Worm (Caenorhabditis elegans) whole organism, mixed stage, embryonic: ENCODE measurements around the gene C28H8.5.

Source experiments
- elt-3 ChIP-seq: fragments of 150-350 bp; optimal IDR thresholded peaks from 2 replicates; lab custom pipeline; 2014; ENCODE audit warnings: missing biosample characterization, missing genetic modification characterization
- lin-32 ChIP-seq: fragments of 200-800 bp; sonication (Bioruptor generic); optimal IDR thresholded peaks from 2 replicates; lab custom pipeline; 2018; ENCODE audit warnings: mild to moderate bottlenecking, missing genetic modification characterization, missing compliant biosample characterization
- nhr-28 ChIP-seq: fragments of 150-350 bp; optimal IDR thresholded peaks from 2 replicates; lab custom pipeline; 2014; ENCODE audit warnings: missing biosample characterization, missing genetic modification characterization
- pha-4 ChIP-seq: fragments of 150-350 bp; optimal IDR thresholded peaks from 2 replicates; lab custom pipeline; 2018; ENCODE audit warnings: missing biosample characterization, missing genetic modification reagents, missing genetic modification characterization

DNA sequence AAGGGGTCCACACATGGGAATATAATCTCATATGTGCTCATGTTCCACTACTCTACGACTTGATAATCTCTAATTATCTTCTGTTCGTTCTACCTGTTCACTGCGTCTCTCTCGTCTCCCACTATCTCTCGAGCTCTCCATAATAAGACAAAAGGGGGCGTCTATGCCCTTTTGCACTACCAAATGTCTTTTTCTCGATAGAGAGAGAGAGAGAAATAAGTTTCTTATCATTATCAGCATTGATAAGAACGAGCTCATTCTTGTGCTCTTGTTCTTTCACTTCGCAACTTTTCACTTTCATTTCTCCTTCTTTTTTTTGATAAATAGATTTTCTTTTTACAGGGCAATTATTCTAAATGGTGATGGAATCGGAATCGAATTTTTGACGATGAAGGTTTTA, 31.8 kb downstream of the C28H8.5 start:
- TF ChIP-seq pha-4 (tag; lab: Kevin White, UChicago) (no peak), nhr-28 (tag; lab: Kevin White, UChicago) (no peak), elt-3 (no peak), lin-32 (GFP tag; lab: Kevin White, UChicago) (no peak)
